Worm (Caenorhabditis elegans) whole organism, L2 larva: ENCODE data around the gene ins-11.

Source experiments
- R02D3.7 ChIP-seq: fragments of 150-350 bp; optimal IDR thresholded peaks from 2 replicates; lab custom pipeline; 2014; ENCODE audit warnings: missing biosample characterization, missing genetic modification characterization
- alr-1 ChIP-seq: fragments of 150-350 bp; optimal IDR thresholded peaks from 2 replicates; lab custom pipeline; 2014; ENCODE audit warnings: missing biosample characterization, missing genetic modification characterization
- aly-2 ChIP-seq: fragments of 150-350 bp; optimal IDR thresholded peaks from 2 replicates; lab custom pipeline; 2014; ENCODE audit warnings: missing biosample characterization, missing genetic modification characterization
- elt-1 ChIP-seq: fragments of 150-350 bp; optimal IDR thresholded peaks from 2 replicates; lab custom pipeline; 2014; ENCODE audit warnings: missing biosample characterization, missing genetic modification characterization
- mab-5 ChIP-seq: fragments of 150-350 bp; optimal IDR thresholded peaks from 2 replicates; lab custom pipeline; 2014; ENCODE audit warnings: missing biosample characterization, missing genetic modification characterization
- mdl-1 ChIP-seq, 2 experiments: fragments of 150-350 bp in 1 of 2; sonication (generic microtip) in 1 of 2; optimal IDR thresholded peaks; 2 replicates each; lab custom pipeline; 2017; ENCODE audit warnings: missing biosample characterization in 2 of 2, missing genetic modification characterization in 2 of 2
- nhr-12 ChIP-seq: fragments of 150-350 bp; optimal IDR thresholded peaks from 2 replicates; lab custom pipeline; 2014; ENCODE audit warnings: missing biosample characterization, missing genetic modification characterization
- nhr-77 ChIP-seq: fragments of 150-350 bp; optimal IDR thresholded peaks from 2 replicates; lab custom pipeline; 2014; ENCODE audit warnings: missing biosample characterization, missing genetic modification characterization
- sem-4 ChIP-seq: fragments of 150-350 bp; optimal IDR thresholded peaks from 2 replicates; lab custom pipeline; 2014; ENCODE audit warnings: missing biosample characterization, missing genetic modification reagents, missing genetic modification characterization
- snpc-4 ChIP-seq: fragments of 150-350 bp; optimal IDR thresholded peaks from 2 replicates; lab custom pipeline; 2014; ENCODE audit warnings: missing biosample characterization, missing genetic modification characterization
- unc-62 ChIP-seq: fragments of 150-350 bp; optimal IDR thresholded peaks from 2 replicates; lab custom pipeline; 2014; ENCODE audit warnings: missing biosample characterization, missing genetic modification reagents, missing genetic modification characterization

ce11 chrII:5572082-5572746 lies 15.7 kb downstream of the ins-11 start:
- TF ChIP-seq nhr-77 (tag; lab: Kevin White, UChicago) (no peak), mdl-1 (tag; optimal IDR thresholded peaks at IDR 0.05; lab: Kevin White, UChicago) (no peak), R02D3.7 (no peak), alr-1 (tag; lab: Kevin White, UChicago) (no peak), unc-62 (GFP tag; lab: Kevin White, UChicago) (no peak), aly-2 (tag; lab: Kevin White, UChicago) (no peak), mab-5 (tag; lab: Kevin White, UChicago) (no peak), sem-4 (tag; lab: Kevin White, UChicago) (no peak), nhr-12 (tag; lab: Kevin White, UChicago) (no peak), snpc-4 (tag; lab: Kevin White, UChicago) (no peak), elt-1 (tag; lab: Kevin White, UChicago) (no peak)
